Worm (Caenorhabditis elegans): ENCODE measurements around the gene T03F7.7.
"Not testable (repeated sequence)": the region's sequence is repeated elsewhere in the genome, so short reads cannot be mapped to it uniquely, and the experiment has no call there.

- TF ChIP-seq snpc-3.4 (tag; optimal IDR thresholded peaks at IDR 0.05); K12H6.12 (tag; optimal IDR thresholded peaks at IDR 0.05); unc-62 (GFP tag; optimal IDR thresholded peaks at IDR 0.05); nhr-179 (tag; optimal IDR thresholded peaks at IDR 0.05); snpc-4 (GFP tag; optimal IDR thresholded peaks at IDR 0.05); snpc-4 (tag; optimal IDR thresholded peaks at IDR 0.05); ama-1 (optimal IDR thresholded peaks at IDR 0.05); ama-1 (GFP tag; optimal IDR thresholded peaks at IDR 0.05); dpl-1 (GFP tag; optimal IDR thresholded peaks at IDR 0.05); madf-10 (tag; optimal IDR thresholded peaks at IDR 0.05); F10E7.11 (tag; optimal IDR thresholded peaks at IDR 0.05); chd-7 (tag; optimal IDR thresholded peaks at IDR 0.05); ets-4 (GFP tag; optimal IDR thresholded peaks at IDR 0.05); F33H1.4 (GFP tag; IDR thresholded peaks at IDR 0.05): not testable (repeated sequence)
- TF ChIP-seq nhr-120 (GFP tag; IDR thresholded peaks at IDR 0.05), result peak; percentile 35; the same call in 1 of the 2 replicates
Measured at ce11 chrV:11331811-11332210, 20.6 kb downstream of the T03F7.7 start.

Data from whole organism, young adult.